Fruit fly (Drosophila melanogaster) whole organism, wandering third instar larva: ENCODE data around the gene CG10089.

Experiments used
- Abd-B ChIP-seq: fragments of >200 bp; optimal IDR thresholded peaks from 2 replicates; lab custom pipeline; 2017; ENCODE audit warnings: missing biosample characterization, missing genetic modification characterization
- CG32264 ChIP-seq: fragments of 200-800 bp; sonication (Bioruptor generic); optimal IDR thresholded peaks from 2 replicates; lab custom pipeline; 2016; ENCODE audit warnings: missing biosample characterization, missing genetic modification characterization
- lola ChIP-seq: fragments of >200 bp; optimal IDR thresholded peaks from 2 replicates; lab custom pipeline; 2017; ENCODE audit warnings: missing biosample characterization, missing genetic modification characterization
- pan ChIP-seq: fragments of >200 bp; optimal IDR thresholded peaks from 2 replicates; lab custom pipeline; 2017
- psq ChIP-seq: fragments of 200-800 bp; sonication (Bioruptor generic); optimal IDR thresholded peaks from 3 replicates; lab custom pipeline; 2017; ENCODE audit warnings: missing biosample characterization, mild to moderate bottlenecking, missing genetic modification characterization, moderate library complexity

- TF ChIP-seq pan (lab: Kevin White, UChicago) = no peak
- no peak for TF ChIP-seq CG32264 (GFP tag; lab: Kevin White, UChicago)
- TF ChIP-seq psq (GFP tag; lab: Kevin White, UChicago) = no peak
- no peak for TF ChIP-seq Abd-B (GFP tag; lab: Kevin White, UChicago)
- no peak for TF ChIP-seq lola (GFP tag; lab: Kevin White, UChicago)
These were observed 48.0 kb downstream of the CG10089 start, which contains the start of gene CG14105 for dm6 chr3L:13426573-13426972.
